Fruit fly (Drosophila melanogaster) whole organism, prepupa: ENCODE data around the gene Sema1a.

ENCODE experiments used
- CG11902 ChIP-seq: fragments of 200-800 bp; sonication (Bioruptor generic); optimal IDR thresholded peaks from 3 replicates; lab custom pipeline; 2016; ENCODE audit warnings: missing biosample characterization, missing genetic modification characterization
- CG1621 ChIP-seq: fragments of 200-800 bp; sonication (Bioruptor generic); optimal IDR thresholded peaks from 3 replicates; lab custom pipeline; 2018; ENCODE audit warnings: missing biosample characterization, mild to moderate bottlenecking, missing genetic modification characterization
- CG31627 ChIP-seq: fragments of 200-800 bp; sonication (Bioruptor generic); optimal IDR thresholded peaks from 3 replicates; lab custom pipeline; 2016; ENCODE audit warnings: missing biosample characterization, missing genetic modification characterization
- CG3919 ChIP-seq: fragments of 200-800 bp; sonication (Bioruptor generic); optimal IDR thresholded peaks from 3 replicates; lab custom pipeline; 2016; ENCODE audit warnings: missing biosample characterization, missing genetic modification characterization
- CG6808 ChIP-seq: fragments of 200-800 bp; sonication (Bioruptor generic); optimal IDR thresholded peaks from 3 replicates; lab custom pipeline; 2017; ENCODE audit warnings: missing biosample characterization, missing genetic modification characterization, mild to moderate bottlenecking, moderate library complexity, missing genetic modification reagents
- CG6854 ChIP-seq: fragments of 200-800 bp; sonication (Bioruptor generic); optimal IDR thresholded peaks from 2 replicates; lab custom pipeline; 2017; ENCODE audit warnings: missing biosample characterization, mild to moderate bottlenecking, missing genetic modification characterization
- CG8119 ChIP-seq: fragments of 200-800 bp; sonication (Bioruptor generic); IDR thresholded peaks from 3 replicates; pipeline ENCODE4 v1.3.6; 2022; ENCODE audit warnings: missing biosample characterization, missing genetic modification characterization
- CG8632 ChIP-seq: fragments of 200-800 bp; sonication (Bioruptor generic); optimal IDR thresholded peaks from 3 replicates; lab custom pipeline; 2016; ENCODE audit warnings: missing biosample characterization, missing genetic modification characterization
- Ets21C ChIP-seq: fragments of 200-800 bp; sonication (Bioruptor generic); optimal IDR thresholded peaks from 3 replicates; lab custom pipeline; 2016; ENCODE audit warnings: missing biosample characterization, missing genetic modification characterization
- Sox102F ChIP-seq: fragments of 200-800 bp; sonication (Bioruptor generic); optimal IDR thresholded peaks from 2 replicates; lab custom pipeline; 2016; ENCODE audit warnings: missing biosample characterization, mild to moderate bottlenecking, missing genetic modification characterization
- dsx ChIP-seq: fragments of 200-800 bp; optimal IDR thresholded peaks from 3 replicates; lab custom pipeline; 2019; ENCODE audit warnings: missing biosample characterization, mild to moderate bottlenecking, missing genetic modification characterization, moderate library complexity; ENCODE audit not compliant: poor library complexity, severe bottlenecking
- fd85E ChIP-seq: fragments of 200-800 bp; sonication (Bioruptor generic); optimal IDR thresholded peaks from 3 replicates; lab custom pipeline; 2016; ENCODE audit warnings: missing biosample characterization, missing genetic modification characterization

DNA sequence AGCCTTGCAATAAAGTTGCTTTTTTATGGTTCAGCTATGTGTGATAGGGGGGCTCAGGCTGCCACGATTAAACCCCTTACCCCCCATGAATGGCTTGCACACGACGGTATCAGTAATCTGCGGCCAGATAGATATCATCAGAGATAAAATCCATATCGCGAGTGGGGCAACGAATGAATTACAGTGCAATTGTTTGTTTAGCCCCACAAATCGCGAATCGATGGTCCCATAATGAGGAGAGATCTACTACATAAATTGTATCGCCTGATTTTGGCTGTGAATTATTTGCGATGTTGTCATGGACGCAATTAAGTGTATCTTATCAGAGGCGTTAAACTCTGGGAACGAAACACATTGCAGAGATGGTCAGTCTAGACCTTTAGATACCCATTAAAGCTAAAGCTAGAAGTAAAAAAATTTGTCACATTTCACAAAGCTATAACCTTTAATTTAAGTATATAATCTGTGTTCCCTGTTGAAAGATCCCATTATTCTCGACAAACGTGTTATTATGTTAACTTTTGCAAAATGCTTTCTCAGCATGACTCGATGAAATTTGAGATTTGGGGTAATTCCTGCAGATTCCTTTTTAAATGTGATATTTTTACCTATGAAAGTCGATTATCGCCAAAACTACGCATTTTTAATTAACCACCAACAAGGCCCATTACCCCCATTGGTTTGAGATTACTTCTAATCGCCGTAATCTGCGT is 156.1 kb downstream of the Sema1a start:
- TF ChIP-seq fd85E (GFP tag; lab: Kevin White, UChicago) (no peak), CG31627 (no peak), CG3919 (GFP tag; lab: Kevin White, UChicago) (no peak), CG1621 (tag; lab: Kevin White, UChicago) (no peak), CG6808 (GFP tag; lab: Kevin White, UChicago) (no peak), CG6854 (GFP tag; lab: Kevin White, UChicago) (no peak), CG11902 (GFP tag; lab: Kevin White, UChicago) (no peak), CG8119 (GFP tag; lab: Robert Waterston, UW) (no peak), CG8632 (GFP tag; lab: Kevin White, UChicago) (no peak), Sox102F (GFP tag; lab: Kevin White, UChicago) (no peak), dsx (GFP tag; lab: Kevin White, UChicago) (no peak), Ets21C (GFP tag; lab: Kevin White, UChicago) (no peak)
